Fruit fly (Drosophila melanogaster): ENCODE results near the gene CG12289.
A peak's percentile ranks its signal among the peaks of the same experiment; 100 is the strongest.

CG12289 gene

DNA sequence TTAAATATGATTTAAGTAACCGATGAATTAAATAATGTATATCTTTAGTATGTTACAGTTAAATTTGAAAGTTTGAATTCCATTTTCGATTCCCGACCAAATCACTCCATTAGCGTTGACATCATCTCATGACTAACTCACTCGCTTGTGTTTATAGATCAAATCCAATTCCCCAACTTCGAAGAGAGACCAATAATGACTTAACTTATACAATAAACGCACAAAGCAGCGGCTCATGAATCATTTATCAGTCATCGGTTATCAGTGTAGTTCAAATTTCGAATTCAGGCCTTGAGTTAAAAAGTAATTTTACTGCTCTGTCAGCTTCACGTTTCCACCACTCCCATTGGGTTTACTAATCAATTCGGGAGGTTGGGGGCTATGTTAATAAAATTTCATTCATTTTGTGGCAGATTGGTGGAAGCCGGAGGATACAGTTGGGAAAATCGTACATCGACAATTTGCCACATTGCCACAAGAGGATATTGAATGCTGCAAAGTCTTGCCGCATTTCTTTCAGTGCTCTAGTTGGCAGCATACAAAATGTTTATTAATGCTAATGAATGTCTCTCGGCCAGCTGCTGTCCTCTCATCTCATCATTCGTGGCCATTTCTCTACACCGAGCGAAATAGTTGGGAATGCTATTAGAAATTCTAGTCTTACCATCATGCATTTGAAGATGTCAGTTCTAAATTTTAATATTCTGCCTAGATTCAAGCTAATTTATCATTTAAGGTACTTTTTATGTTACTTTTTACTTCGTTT, 49.8 kb downstream of the CG12289 start (continued):
- TF ChIP-seq Blimp-1 (GFP tag; optimal IDR thresholded peaks at IDR 0.05), result no peak
- TF ChIP-seq net (GFP tag; optimal IDR thresholded peaks at IDR 0.05), result no peak
- no peak for TF ChIP-seq CG6276 (GFP tag; optimal IDR thresholded peaks at IDR 0.05)
- TF ChIP-seq Lpt (GFP tag; optimal IDR thresholded peaks at IDR 0.05), result no peak
- TF ChIP-seq Ets21C (GFP tag; optimal IDR thresholded peaks at IDR 0.05), result no peak
- no peak for TF ChIP-seq Eip75B (GFP tag; optimal IDR thresholded peaks at IDR 0.05)
- TF ChIP-seq Gug (GFP tag; IDR thresholded peaks at IDR 0.05), result no peak
- no peak for TF ChIP-seq dsx (GFP tag; optimal IDR thresholded peaks at IDR 0.05; ENCODE audit: poor library complexity, severe bottlenecking)
- TF ChIP-seq topi (GFP tag; optimal IDR thresholded peaks at IDR 0.05), result no peak
- TF ChIP-seq CG1621 (tag; optimal IDR thresholded peaks at IDR 0.05), result no peak
- no peak for TF ChIP-seq Hr38 (GFP tag; optimal IDR thresholded peaks at IDR 0.05)
- no peak for TF ChIP-seq eg (GFP tag; IDR thresholded peaks at IDR 0.05)
- no peak for TF ChIP-seq CG7368 (GFP tag; optimal IDR thresholded peaks at IDR 0.05)
- TF ChIP-seq CG6808 (GFP tag; optimal IDR thresholded peaks at IDR 0.05), result no peak
- peak; percentile 7 for TF ChIP-seq esn (GFP tag; optimal IDR thresholded peaks at IDR 0.05)
- no peak for TF ChIP-seq fkh (GFP tag; optimal IDR thresholded peaks at IDR 0.05)
- no peak for TF ChIP-seq fd85E (GFP tag; optimal IDR thresholded peaks at IDR 0.05)
- no peak for TF ChIP-seq CG11902 (GFP tag; optimal IDR thresholded peaks at IDR 0.05)
- TF ChIP-seq CG3032 (tag; optimal IDR thresholded peaks at IDR 0.05), result no peak
- TF ChIP-seq CG32006 (GFP tag; optimal IDR thresholded peaks at IDR 0.05), result peak; percentile 36
- TF ChIP-seq Met (GFP tag; optimal IDR thresholded peaks at IDR 0.05), result no peak
- TF ChIP-seq achi (GFP tag; optimal IDR thresholded peaks at IDR 0.05), result no peak
- TF ChIP-seq acj6 (GFP tag; optimal IDR thresholded peaks at IDR 0.05), result peak; percentile 13
- no peak for TF ChIP-seq CG10631 (GFP tag; optimal IDR thresholded peaks at IDR 0.05)
- TF ChIP-seq CG6163 (GFP tag; IDR thresholded peaks at IDR 0.05), result no peak

DNA sequence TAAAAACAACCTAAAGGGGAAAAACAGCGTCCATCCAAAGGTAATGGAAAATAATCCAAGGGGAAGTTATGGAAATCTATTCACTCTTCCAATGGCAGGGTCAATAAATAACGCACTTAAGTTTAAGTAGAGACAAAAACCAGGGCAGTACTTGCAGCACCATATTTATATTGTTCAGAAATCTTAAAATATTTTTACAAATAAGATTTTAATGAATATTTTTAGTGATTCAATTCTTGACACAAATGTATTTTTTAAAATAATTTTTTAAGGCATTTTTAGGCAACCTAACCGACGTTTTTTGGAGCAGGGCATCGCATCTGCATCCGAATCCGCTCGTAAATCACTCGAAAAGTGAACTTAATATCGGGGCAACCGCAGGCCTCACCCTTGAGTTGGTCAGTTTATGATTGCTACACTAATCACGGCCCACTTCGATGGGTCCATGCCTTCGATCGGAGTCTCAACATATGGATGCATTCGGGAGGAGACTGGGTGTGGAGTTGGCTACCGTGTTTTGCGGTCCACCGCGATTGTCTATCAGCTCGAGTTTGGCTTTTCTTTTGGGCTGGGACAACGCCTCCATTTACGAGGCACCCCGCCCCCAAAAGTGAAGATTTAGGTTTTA, 51.0 kb downstream of the CG12289 start:
- TF ChIP-seq CG11762 (GFP tag; optimal IDR thresholded peaks at IDR 0.05; ENCODE audit: insufficient read depth) (no peak), CG6854 (GFP tag; optimal IDR thresholded peaks at IDR 0.05) (no peak), CG10669 (GFP tag; optimal IDR thresholded peaks at IDR 0.05) (peak; percentile 2), Met (GFP tag; optimal IDR thresholded peaks at IDR 0.05) (peak; percentile 58), salr (GFP tag; optimal IDR thresholded peaks at IDR 0.05) (peak in 1 of 2 experiments; percentile 23), CG8319 (GFP tag; optimal IDR thresholded peaks at IDR 0.05) (no peak), achi (GFP tag; optimal IDR thresholded peaks at IDR 0.05) (peak; percentile 15), CG11294 (GFP tag; IDR thresholded peaks at IDR 0.05) (no peak), fd85E (GFP tag; optimal IDR thresholded peaks at IDR 0.05) (no peak), Ets96B (tag; optimal IDR thresholded peaks at IDR 0.05) (peak; percentile 29), CG32006 (GFP tag; optimal IDR thresholded peaks at IDR 0.05) (peak; percentile 10), CG8119 (GFP tag; IDR thresholded peaks at IDR 0.05) (no peak), CG6163 (GFP tag; IDR thresholded peaks at IDR 0.05) (no peak; the same call in 2 of the 3 replicates), OdsH (GFP tag; optimal IDR thresholded peaks at IDR 0.05) (peak; percentile 37), cyc (GFP tag; optimal IDR thresholded peaks at IDR 0.05) (no peak), svp (GFP tag) (peak; percentile 70), CG10631 (GFP tag; optimal IDR thresholded peaks at IDR 0.05) (peak; percentile 55), Lpt (GFP tag; optimal IDR thresholded peaks at IDR 0.05) (no peak), CG15336 (GFP tag; IDR thresholded peaks at IDR 0.05) (no peak), Eip75B (GFP tag; optimal IDR thresholded peaks at IDR 0.05) (peak; percentile 14), CG8632 (GFP tag; optimal IDR thresholded peaks at IDR 0.05) (peak; percentile 42), dac (GFP tag; optimal IDR thresholded peaks at IDR 0.05) (no peak), vri (GFP tag; optimal IDR thresholded peaks at IDR 0.05) (peak; percentile 32), Hr39 (GFP tag; optimal IDR thresholded peaks at IDR 0.05) (peak; percentile 34), CG6276 (GFP tag; optimal IDR thresholded peaks at IDR 0.05) (no peak), CG11902 (GFP tag; optimal IDR thresholded peaks at IDR 0.05) (no peak), Smox (GFP tag; optimal IDR thresholded peaks at IDR 0.05) (peak; percentile 56), CG6808 (GFP tag; optimal IDR thresholded peaks at IDR 0.05) (no peak), Sox14 (GFP tag; optimal IDR thresholded peaks at IDR 0.05) (no peak), acj6 (GFP tag; optimal IDR thresholded peaks at IDR 0.05) (peak; percentile 48), topi (GFP tag; optimal IDR thresholded peaks at IDR 0.05) (peak; percentile 3), Hr4 (GFP tag; optimal IDR thresholded peaks at IDR 0.05) (no peak), fd59A (GFP tag; optimal IDR thresholded peaks at IDR 0.05) (peak; percentile 25), Gug (GFP tag; IDR thresholded peaks at IDR 0.05) (no peak), spab (GFP tag; optimal IDR thresholded peaks at IDR 0.05) (no peak), Sox15 (GFP tag; optimal IDR thresholded peaks at IDR 0.05) (peak; percentile 6)

Data from whole organism, prepupa.